Worm (Caenorhabditis elegans): ENCODE results near the gene F14H3.4.
"Not testable (repeated sequence)": the region's sequence is repeated elsewhere in the genome, so short reads cannot be mapped to it uniquely, and the experiment has no call there.

ce11 chrV:16040848-16041247 lies 14.0 kb downstream of the F14H3.4 start:
- TF ChIP-seq unc-39 (tag; optimal IDR thresholded peaks at IDR 0.05); daf-19 (GFP tag; conservative IDR thresholded peaks at IDR 0.05); ztf-7 (tag; optimal IDR thresholded peaks at IDR 0.05); lin-39 (tag; optimal IDR thresholded peaks at IDR 0.05); skn-1 (tag; optimal IDR thresholded peaks at IDR 0.05); nhr-25 (tag; optimal IDR thresholded peaks at IDR 0.05; ENCODE audit: borderline replicate concordance, insufficient read depth); snpc-1.2 (GFP tag; IDR thresholded peaks at IDR 0.05); fos-1 (tag; optimal IDR thresholded peaks at IDR 0.05): not testable (repeated sequence)
